Worm (Caenorhabditis elegans) whole organism, young adult: ENCODE results near the gene ascc-1.

Experiments
- B0019.2 ChIP-seq: fragments of 200-800 bp; sonication (Bioruptor generic); conservative IDR thresholded peaks from 2 replicates; pipeline ENCODE4 v1.3.6; 2022; ENCODE audit warnings: missing genetic modification reagents, missing genetic modification characterization, missing compliant biosample characterization
- B0035.1 ChIP-seq: sonication (generic microtip); optimal IDR thresholded peaks from 2 replicates; lab custom pipeline; 2016; ENCODE audit warnings: missing genetic modification characterization, mild to moderate bottlenecking, missing compliant biosample characterization, missing genotype, missing genetic modification reagents
- B0336.3 ChIP-seq: fragments of 200-800 bp; sonication (Bioruptor generic); IDR thresholded peaks from 2 replicates; pipeline ENCODE4 v1.3.6; 2022; ENCODE audit warnings: missing genetic modification characterization, missing compliant biosample characterization
- F39B2.1 ChIP-seq: fragments of 200-800 bp; sonication (Bioruptor generic); IDR thresholded peaks from 2 replicates; pipeline ENCODE4 v1.3.6; 2022; ENCODE audit warnings: missing genetic modification reagents, missing genetic modification characterization, missing compliant biosample characterization
- F49E8.2 ChIP-seq: sonication (generic microtip); optimal IDR thresholded peaks from 3 replicates; lab custom pipeline; 2017; ENCODE audit warnings: missing genetic modification characterization, mild to moderate bottlenecking, missing compliant biosample characterization, antibody characterized with exemption, moderate library complexity; ENCODE audit not compliant: insufficient read depth
- F57A8.1 ChIP-seq: fragments of 200-800 bp; sonication (Bioruptor generic); optimal IDR thresholded peaks from 2 replicates; lab custom pipeline; 2018; ENCODE audit warnings: mild to moderate bottlenecking, missing genetic modification characterization, moderate library complexity, missing compliant biosample characterization
- K12H6.12 ChIP-seq: fragments of 200-800 bp; sonication (Bioruptor generic); optimal IDR thresholded peaks from 2 replicates; lab custom pipeline; 2018; ENCODE audit warnings: mild to moderate bottlenecking, missing genetic modification characterization, missing compliant biosample characterization
- Y67H2A.10 ChIP-seq: fragments of 200-800 bp; sonication (Bioruptor generic); conservative IDR thresholded peaks from 2 replicates; pipeline ENCODE4 v1.3.6; 2022; ENCODE audit warnings: missing genetic modification reagents, missing genetic modification characterization, missing compliant biosample characterization
- Y79H2A.3 ChIP-seq: fragments of 200-800 bp; sonication (Bioruptor generic); conservative IDR thresholded peaks from 2 replicates; pipeline ENCODE4 v1.3.6; 2022; ENCODE audit warnings: missing genetic modification reagents, missing genetic modification characterization, missing compliant biosample characterization
- Y95B8A.8 ChIP-seq: fragments of 200-800 bp; sonication (Bioruptor generic); IDR thresholded peaks from 2 replicates; pipeline ENCODE4 v1.3.6; 2022; ENCODE audit warnings: missing genetic modification reagents, missing genetic modification characterization, missing compliant biosample characterization
- aptf-2 ChIP-seq: fragments of 200-800 bp; sonication (Bioruptor generic); conservative IDR thresholded peaks from 2 replicates; pipeline ENCODE4 v1.3.6; 2022; ENCODE audit warnings: missing genetic modification reagents, missing genetic modification characterization, missing compliant biosample characterization
- athp-1 ChIP-seq: sonication (generic microtip); optimal IDR thresholded peaks from 2 replicates; lab custom pipeline; 2017; ENCODE audit warnings: mild to moderate bottlenecking, missing genetic modification characterization, missing compliant biosample characterization
- bed-2 ChIP-seq: fragments of 200-800 bp; sonication (Bioruptor generic); IDR thresholded peaks from 2 replicates; pipeline ENCODE4 v1.3.6; 2022; ENCODE audit warnings: missing genetic modification reagents, missing genetic modification characterization, missing compliant biosample characterization
- cebp-1 ChIP-seq, 2 experiments: fragments of 200-800 bp in 1 of 2; sonication (Bioruptor generic) in 1 of 2; sonication (generic microtip) in 1 of 2; IDR thresholded peaks in 1 of 2; optimal IDR thresholded peaks in 1 of 2; 2 replicates each; pipeline versions ENCODE4 v1.3.6 to Lab custom; 2017 to 2022; ENCODE audit warnings: missing compliant biosample characterization in 2 of 2, missing genetic modification characterization in 2 of 2, mild to moderate bottlenecking in 1 of 2, missing genetic modification reagents in 1 of 2, moderate library complexity in 1 of 2
- ceh-58 ChIP-seq: fragments of 200-800 bp; sonication (Bioruptor generic); IDR thresholded peaks from 2 replicates; pipeline ENCODE4 v1.3.6; 2022; ENCODE audit warnings: missing genetic modification characterization, missing compliant biosample characterization
- ceh-91 ChIP-seq: fragments of 200-800 bp; sonication (Bioruptor generic); IDR thresholded peaks from 2 replicates; pipeline ENCODE4 v1.3.6; 2022; ENCODE audit warnings: missing genetic modification reagents, missing genetic modification characterization, missing compliant biosample characterization
- die-1 ChIP-seq: sonication (generic microtip); optimal IDR thresholded peaks from 2 replicates; lab custom pipeline; 2016; ENCODE audit warnings: missing genotype, mild to moderate bottlenecking, missing genetic modification characterization, missing compliant biosample characterization
- efl-1 ChIP-seq: fragments of 150-350 bp; optimal IDR thresholded peaks from 2 replicates; lab custom pipeline; 2014; ENCODE audit warnings: missing biosample characterization, missing genetic modification reagents, missing genetic modification characterization
- egrh-3 ChIP-seq: fragments of 200-800 bp; sonication (Bioruptor generic); IDR thresholded peaks from 2 replicates; pipeline ENCODE4 v1.3.6; 2022; ENCODE audit warnings: missing genetic modification reagents, missing genetic modification characterization, missing compliant biosample characterization
- ekl-4 ChIP-seq: fragments of 200-800 bp; sonication (Bioruptor generic); IDR thresholded peaks from 2 replicates; pipeline ENCODE4 v1.3.6; 2022; ENCODE audit warnings: missing genetic modification reagents, missing genetic modification characterization, missing compliant biosample characterization
- him-1 ChIP-seq: sonication (generic microtip); optimal IDR thresholded peaks from 2 replicates; lab custom pipeline; 2016; ENCODE audit warnings: missing genotype, missing genetic modification reagents, missing genetic modification characterization, missing compliant biosample characterization
- hlh-12 ChIP-seq: sonication (generic microtip); optimal IDR thresholded peaks from 2 replicates; lab custom pipeline; 2016; ENCODE audit warnings: missing genetic modification characterization, missing compliant biosample characterization
- hlh-26 ChIP-seq: fragments of 200-800 bp; sonication (Bioruptor generic); conservative IDR thresholded peaks from 2 replicates; pipeline ENCODE4 v1.3.6; 2022; ENCODE audit warnings: missing genetic modification reagents, missing genetic modification characterization, missing compliant biosample characterization
- hsf-1 ChIP-seq: fragments of 200-800 bp; sonication (Bioruptor generic); IDR thresholded peaks from 2 replicates; pipeline ENCODE4 v1.3.6; 2022; ENCODE audit warnings: missing genetic modification reagents, missing genetic modification characterization, missing compliant biosample characterization
- lag-1 ChIP-seq: fragments of 200-800 bp; sonication (Bioruptor generic); IDR thresholded peaks from 2 replicates; pipeline ENCODE4 v1.3.6; 2022; ENCODE audit warnings: missing genetic modification reagents, missing genetic modification characterization, missing compliant biosample characterization
- let-526 ChIP-seq: fragments of 200-800 bp; sonication (Bioruptor generic); IDR thresholded peaks from 2 replicates; pipeline ENCODE4 v1.3.6; 2022; ENCODE audit warnings: missing genetic modification reagents, missing genetic modification characterization, missing compliant biosample characterization
- lir-1 ChIP-seq: fragments of 200-800 bp; sonication (Bioruptor generic); conservative IDR thresholded peaks from 2 replicates; pipeline ENCODE4 v1.3.6; 2022; ENCODE audit warnings: missing genetic modification reagents, missing genetic modification characterization, missing compliant biosample characterization
- madf-10 ChIP-seq: sonication (generic microtip); optimal IDR thresholded peaks from 2 replicates; lab custom pipeline; 2016; ENCODE audit warnings: mild to moderate bottlenecking, missing genetic modification characterization, missing compliant biosample characterization
- madf-3 ChIP-seq: fragments of 200-800 bp; sonication (Bioruptor generic); IDR thresholded peaks from 2 replicates; pipeline ENCODE4 v1.3.6; 2022; ENCODE audit warnings: missing genetic modification reagents, missing genetic modification characterization, missing compliant biosample characterization
- madf-6 ChIP-seq: fragments of 200-800 bp; sonication (Bioruptor generic); IDR thresholded peaks from 2 replicates; pipeline ENCODE4 v1.3.6; 2022; ENCODE audit warnings: missing genetic modification reagents, missing genetic modification characterization, missing compliant biosample characterization
- nhr-179 ChIP-seq: sonication (generic microtip); optimal IDR thresholded peaks from 2 replicates; lab custom pipeline; 2016; ENCODE audit warnings: mild to moderate bottlenecking, missing genetic modification characterization, missing compliant biosample characterization
- nhr-80 ChIP-seq: sonication (generic microtip); optimal IDR thresholded peaks from 2 replicates; lab custom pipeline; 2016; ENCODE audit warnings: missing genetic modification characterization, missing compliant biosample characterization
- nhr-90 ChIP-seq: sonication (generic microtip); optimal IDR thresholded peaks from 2 replicates; lab custom pipeline; 2016; ENCODE audit warnings: missing genotype, mild to moderate bottlenecking, missing genetic modification characterization, missing compliant biosample characterization
- sdz-38 ChIP-seq: sonication (generic microtip); optimal IDR thresholded peaks from 2 replicates; lab custom pipeline; 2016; ENCODE audit warnings: missing genotype, missing genetic modification characterization, missing compliant biosample characterization
- sea-2 ChIP-seq: fragments of 200-800 bp; sonication (Bioruptor generic); IDR thresholded peaks from 2 replicates; pipeline ENCODE4 v1.3.6; 2022; ENCODE audit warnings: missing genetic modification characterization, missing compliant biosample characterization
- snpc-1.1 ChIP-seq: sonication (generic microtip); optimal IDR thresholded peaks from 2 replicates; lab custom pipeline; 2017; ENCODE audit warnings: missing genetic modification characterization, mild to moderate bottlenecking, missing compliant biosample characterization, antibody characterized with exemption, moderate library complexity, missing genotype, missing genetic modification reagents; ENCODE audit not compliant: insufficient read depth
- tlf-1 ChIP-seq: fragments of 200-800 bp; sonication (Bioruptor generic); optimal IDR thresholded peaks from 2 replicates; lab custom pipeline; 2018; ENCODE audit warnings: mild to moderate bottlenecking, missing genetic modification characterization, missing compliant biosample characterization
- unc-130 ChIP-seq: sonication (generic microtip); optimal IDR thresholded peaks from 2 replicates; lab custom pipeline; 2016; ENCODE audit warnings: missing genetic modification reagents, missing genetic modification characterization, missing compliant biosample characterization
- zfh-2 ChIP-seq: fragments of 200-800 bp; sonication (Bioruptor generic); conservative IDR thresholded peaks from 2 replicates; pipeline ENCODE4 v1.3.6; 2022; ENCODE audit warnings: missing genetic modification reagents, missing genetic modification characterization, missing compliant biosample characterization
- ztf-18 ChIP-seq: sonication (generic microtip); optimal IDR thresholded peaks from 2 replicates; lab custom pipeline; 2016; ENCODE audit warnings: missing genotype, mild to moderate bottlenecking, missing genetic modification characterization, missing compliant biosample characterization
- ztf-25 ChIP-seq: fragments of 200-800 bp; sonication (Bioruptor generic); IDR thresholded peaks from 2 replicates; pipeline ENCODE4 v1.3.6; 2022; ENCODE audit warnings: missing genetic modification reagents, missing genetic modification characterization, missing compliant biosample characterization
- ztf-28 ChIP-seq: fragments of 200-800 bp; sonication (Bioruptor generic); IDR thresholded peaks from 2 replicates; pipeline ENCODE4 v1.3.6; 2022; ENCODE audit warnings: missing genetic modification reagents, missing genetic modification characterization, missing compliant biosample characterization

The ascc-1 gene

DNA sequence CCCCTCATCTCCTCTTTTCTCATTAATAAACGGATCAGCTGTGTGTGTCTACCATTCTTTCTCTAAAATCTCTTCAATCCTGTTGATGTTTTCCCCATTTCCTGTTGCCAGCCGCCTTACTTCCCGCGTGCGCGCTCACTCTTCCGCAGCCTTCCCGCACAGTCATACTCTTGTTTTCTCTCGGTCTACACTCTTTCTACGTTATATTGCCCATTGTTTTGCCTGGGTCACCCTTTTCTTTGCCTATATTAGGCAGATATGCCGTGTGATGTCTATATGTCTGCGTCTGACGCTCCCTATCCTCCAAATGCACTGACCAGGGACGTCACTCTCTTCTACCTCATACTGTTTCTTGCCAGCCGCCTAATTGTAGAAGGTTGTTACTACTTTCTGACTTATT is 8.9 kb downstream of the ascc-1 start (continued):
- TF ChIP-seq ceh-91 (GFP tag; lab: Robert Waterston, UW) (no peak), ceh-58 (GFP tag; lab: Robert Waterston, UW) (no peak), efl-1 (GFP tag; lab: Kevin White, UChicago) (peak; percentile 51), madf-3 (GFP tag; lab: Robert Waterston, UW) (0 out of 2 replicates have a peak, but pooled peaks have one; percentile 34), sea-2 (GFP tag; lab: Robert Waterston, UW) (no peak), nhr-80 (tag; lab: Kevin White, UChicago) (peak; percentile 3), ztf-28 (GFP tag; lab: Robert Waterston, UW) (no peak), let-526 (GFP tag; lab: Robert Waterston, UW) (no peak), B0336.3 (GFP tag; lab: Robert Waterston, UW) (no peak), F39B2.1 (GFP tag; lab: Robert Waterston, UW) (no peak), sdz-38 (no peak), K12H6.12 (tag; lab: Kevin White, UChicago) (no peak), tlf-1 (GFP tag; lab: Kevin White, UChicago) (no peak), unc-130 (GFP tag; lab: Kevin White, UChicago) (no peak), ztf-18 (tag; lab: Kevin White, UChicago) (no peak)

DNA sequence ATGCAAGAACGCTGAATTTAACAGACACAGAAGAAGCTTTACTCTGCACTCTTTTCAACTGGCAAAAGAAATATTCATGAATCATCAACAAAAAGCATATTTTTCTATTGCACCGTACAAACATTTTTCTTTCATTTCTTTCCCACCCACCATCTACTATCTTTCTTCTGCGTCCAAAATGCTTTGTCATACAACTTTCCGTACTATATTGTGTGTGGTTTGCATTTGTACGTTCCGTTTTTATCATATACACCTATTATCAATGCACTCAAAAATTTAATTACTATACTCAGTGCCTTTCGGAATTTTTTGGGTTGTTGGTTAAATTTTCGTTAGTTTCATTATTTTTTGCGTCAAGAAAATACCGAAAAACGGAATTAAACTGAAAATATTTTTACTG is 10.2 kb downstream of the ascc-1 start:
- TF ChIP-seq ekl-4 (GFP tag; lab: Robert Waterston, UW) (no peak), lag-1 (GFP tag; lab: Robert Waterston, UW) (no peak), madf-10 (no peak), sdz-38 (no peak), aptf-2 (GFP tag; lab: Robert Waterston, UW) (no peak), zfh-2 (GFP tag; lab: Robert Waterston, UW) (no peak), hlh-26 (no peak)

DNA sequence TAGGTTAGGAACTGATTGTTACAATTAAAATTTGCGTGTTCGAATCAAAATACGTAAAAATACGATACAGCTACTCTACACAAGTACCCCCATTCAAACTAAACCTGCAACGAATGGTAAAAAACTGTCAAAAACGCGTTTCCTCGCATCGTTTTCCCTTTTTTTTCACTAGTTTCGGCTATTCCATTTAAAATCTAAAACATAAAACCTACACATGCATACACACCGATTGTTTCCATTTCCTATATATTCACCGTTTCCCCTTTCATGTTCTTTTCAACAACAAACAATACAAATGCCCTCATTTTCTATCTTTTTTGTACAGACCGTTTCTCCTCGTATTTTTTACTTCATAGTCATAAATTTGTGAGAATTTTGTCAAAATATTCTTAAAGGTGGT is 11.3 kb downstream of the ascc-1 start:
- TF ChIP-seq ztf-25 (GFP tag; lab: Robert Waterston, UW): no peak
- TF ChIP-seq madf-6 (GFP tag; lab: Robert Waterston, UW): no peak
- no peak for TF ChIP-seq lir-1 (GFP tag; lab: Robert Waterston, UW)
- TF ChIP-seq F49E8.2: no peak
- TF ChIP-seq unc-130 (GFP tag; lab: Kevin White, UChicago): no peak
- TF ChIP-seq madf-3 (GFP tag; lab: Robert Waterston, UW): no peak
- no peak for TF ChIP-seq snpc-1.1 (tag; lab: Kevin White, UChicago)

DNA sequence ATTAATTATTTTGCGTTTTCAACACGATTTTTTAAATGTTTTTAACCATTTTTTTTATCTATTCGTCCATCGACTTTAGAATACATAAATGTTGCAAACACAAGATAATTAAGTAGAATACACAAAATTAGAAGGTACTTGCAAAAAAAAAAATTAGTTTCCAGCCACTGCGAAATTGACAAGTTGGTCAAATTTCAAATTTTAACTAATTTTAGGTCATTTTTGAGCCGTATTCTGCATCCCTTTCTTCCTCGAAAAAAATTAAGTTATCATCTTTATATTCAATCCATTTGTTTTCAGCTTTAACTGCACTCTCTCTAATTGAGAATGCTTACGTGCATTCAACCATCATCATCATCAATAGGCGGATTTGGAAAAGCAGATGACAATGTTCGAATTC is 11.9 kb downstream of the ascc-1 start, which contains the start of gene egl-26:
Gene egl-26, plus strand, starts transcription at position 301 of the 400 bp plus-strand sequence.
- TF ChIP-seq hlh-12 (tag; lab: Kevin White, UChicago) (no peak), F57A8.1 (no peak), die-1 (tag; lab: Kevin White, UChicago) (no peak), B0019.2 (no peak), bed-2 (GFP tag; lab: Robert Waterston, UW) (no peak), ceh-91 (GFP tag; lab: Robert Waterston, UW) (no peak), athp-1 (tag; lab: Kevin White, UChicago) (no peak), Y67H2A.10 (GFP tag; lab: Robert Waterston, UW) (no peak)

DNA sequence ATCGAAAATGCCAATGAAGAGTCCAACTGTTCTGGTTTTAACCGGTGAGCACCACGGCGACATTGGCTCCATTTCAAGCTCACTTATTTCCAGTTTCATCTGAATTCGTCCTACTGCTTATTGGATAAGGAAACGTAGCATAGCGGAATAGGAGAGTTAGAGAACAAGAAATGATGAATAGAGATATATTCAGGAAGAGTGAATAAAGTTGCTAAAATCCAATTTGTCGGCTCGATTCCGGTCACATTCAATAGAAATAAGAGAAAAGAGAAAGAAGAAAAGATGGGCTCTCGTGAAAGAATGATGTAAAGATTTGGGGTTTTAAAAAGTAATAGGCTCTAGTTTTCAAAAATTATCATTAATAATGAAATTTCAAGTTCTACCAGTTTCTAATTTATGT is 15.9 kb downstream of the ascc-1 start:
- TF ChIP-seq cebp-1 (GFP tag; IDR thresholded peaks at IDR 0.05; lab: Robert Waterston, UW): no peak
- TF ChIP-seq cebp-1 (tag; optimal IDR thresholded peaks at IDR 0.05; lab: Kevin White, UChicago): no peak
- TF ChIP-seq Y79H2A.3 (GFP tag; lab: Robert Waterston, UW): no peak
- TF ChIP-seq egrh-3 (GFP tag; lab: Robert Waterston, UW): no peak
- no peak for TF ChIP-seq hsf-1 (GFP tag; lab: Robert Waterston, UW)
- no peak for TF ChIP-seq B0035.1 (tag; lab: Kevin White, UChicago)
- TF ChIP-seq efl-1 (GFP tag; lab: Kevin White, UChicago): no peak
- no peak for TF ChIP-seq Y95B8A.8 (GFP tag; lab: Robert Waterston, UW)
- no peak for TF ChIP-seq F57A8.1
- no peak for TF ChIP-seq nhr-90 (tag; lab: Kevin White, UChicago)
- no peak for TF ChIP-seq nhr-179
- TF ChIP-seq him-1 (tag; lab: Kevin White, UChicago): no peak
